Worm (Caenorhabditis elegans) whole organism, L3 larva: ENCODE data around the gene Y46D2A.3.

ENCODE experiments used
- ZK546.5 ChIP-seq: sonication (generic microtip); optimal IDR thresholded peaks from 2 replicates; lab custom pipeline; 2017; ENCODE audit warnings: missing biosample characterization, missing genetic modification characterization
- ztf-11 ChIP-seq: fragments of 150-350 bp; optimal IDR thresholded peaks from 2 replicates; lab custom pipeline; 2014; ENCODE audit warnings: missing biosample characterization, missing genetic modification characterization

ce11 chrII:3337039-3337438 lies 10.0 kb upstream of the Y46D2A.3 start, which contains the start of gene F14D2.19:
- TF ChIP-seq ztf-11 (tag; lab: Kevin White, UChicago) = no peak
- TF ChIP-seq ZK546.5 (tag; lab: Kevin White, UChicago) = no peak
